Fruit fly (Drosophila melanogaster): ENCODE measurements around the gene CG11035.

CG11035 gene

DNA sequence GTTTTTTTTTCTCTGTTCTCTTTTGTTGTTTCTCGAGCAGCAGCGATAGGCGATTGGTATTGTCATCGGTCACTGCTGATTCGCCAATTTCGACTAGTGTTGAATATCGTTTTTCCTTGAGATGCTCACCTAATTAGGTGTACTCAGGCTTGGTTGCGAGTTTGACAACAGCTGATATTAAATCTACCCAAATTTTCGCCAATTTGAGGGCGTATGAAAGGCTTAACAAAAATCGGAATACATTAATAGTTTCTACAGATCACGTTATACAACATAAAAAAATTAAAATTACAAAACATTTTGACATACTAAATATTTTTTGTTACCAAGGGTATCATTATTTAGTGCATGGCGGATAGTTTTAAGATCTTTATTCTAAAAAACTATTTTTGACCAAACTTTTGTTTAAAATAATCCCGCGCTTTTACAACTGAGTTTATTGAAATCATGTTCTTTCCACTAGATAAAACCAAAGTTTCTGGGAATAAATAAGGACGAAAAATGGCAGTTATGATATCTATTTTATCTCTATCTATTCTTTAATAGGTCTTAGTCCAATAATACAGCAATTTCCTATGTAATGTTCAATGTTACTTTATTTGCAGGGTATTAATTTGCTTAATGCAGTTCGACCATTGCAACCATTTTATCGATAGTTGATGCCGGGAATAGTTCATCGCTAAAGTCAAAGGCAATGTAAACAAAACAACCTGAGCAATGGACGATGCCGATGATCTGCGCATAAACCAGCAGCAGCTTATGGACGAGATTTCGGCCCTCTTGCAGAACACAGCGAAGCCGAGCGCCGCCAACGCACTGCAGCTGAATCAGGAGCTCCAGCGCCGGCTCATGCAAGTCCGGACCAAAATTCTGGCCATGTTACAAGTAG, 19.4 kb downstream of the CG11035 start, which contains the start of the genes CG10435 and Pbp95 (continued):
- TF ChIP-seq hbn (GFP tag; IDR thresholded peaks at IDR 0.05; ENCODE audit: partially characterized antibody) (peak; percentile 75), esg (GFP tag; conservative IDR thresholded peaks at IDR 0.05) (no peak), stwl (tag; optimal IDR thresholded peaks at IDR 0.05) (peak; percentile 13), HmgZ (tag; optimal IDR thresholded peaks at IDR 0.05) (peak; percentile 54), CG4820 (GFP tag; optimal IDR thresholded peaks at IDR 0.05) (peak; percentile 27), D19B (GFP tag; optimal IDR thresholded peaks at IDR 0.05) (peak; percentile 96), crp (GFP tag; optimal IDR thresholded peaks at IDR 0.05) (peak; percentile 35 to 88), CG16813 (GFP tag; IDR thresholded peaks at IDR 0.05; ENCODE audit: partially characterized antibody) (peak; percentile 61), salm (tag; optimal IDR thresholded peaks at IDR 0.05) (no peak), CG10979 (tag; optimal IDR thresholded peaks at IDR 0.05) (peak; percentile 18), Mes4 (GFP tag; optimal IDR thresholded peaks at IDR 0.05) (no peak), H15 (GFP tag; IDR thresholded peaks at IDR 0.05) (peak; percentile 35; the same call in 1 of the 3 replicates), CG15514 (GFP tag; optimal IDR thresholded peaks at IDR 0.05) (peak; percentile 86), CG8290 (GFP tag; optimal IDR thresholded peaks at IDR 0.05) (no peak), CG8290 (tag; optimal IDR thresholded peaks at IDR 0.05) (no peak), CG10543 (GFP tag; optimal IDR thresholded peaks at IDR 0.05) (no peak), gce (GFP tag; IDR thresholded peaks at IDR 0.05) (no peak), Opbp (GFP tag; IDR thresholded peaks at IDR 0.05; ENCODE audit: partially characterized antibody) (peak; percentile 52; the same call in 1 of the 3 replicates), al (GFP tag; IDR thresholded peaks at IDR 0.05) (peak; percentile 53), dm (GFP tag; optimal IDR thresholded peaks at IDR 0.05) (peak; percentile 28), CG5953 (GFP tag; IDR thresholded peaks at IDR 0.05) (0 out of 2 replicates have a peak, but pooled peaks have one; percentile 33), fu2 (GFP tag; optimal IDR thresholded peaks at IDR 0.05) (peak; percentile 40), CG2202 (tag; optimal IDR thresholded peaks at IDR 0.05) (no peak), CG2116 (GFP tag; optimal IDR thresholded peaks at IDR 0.05) (peak; percentile 56), MBD-R2 (GFP tag; IDR thresholded peaks at IDR 0.05) (peak; percentile 79), CG3065 (GFP tag; optimal IDR thresholded peaks at IDR 0.05) (no peak), CG31388 (GFP tag; optimal IDR thresholded peaks at IDR 0.05) (no peak), CG12769 (tag; optimal IDR thresholded peaks at IDR 0.05) (no peak), ken (GFP tag; IDR thresholded peaks at IDR 0.05) (0 out of 3 replicates have a peak, but pooled peaks have one; percentile 34), Ets65A (GFP tag) (peak; percentile 70), Mrtf (GFP tag; IDR thresholded peaks at IDR 0.05) (0 out of 3 replicates have a peak, but pooled peaks have one; percentile 45), MESR4 (GFP tag; optimal IDR thresholded peaks at IDR 0.05) (no peak), CG4730 (GFP tag; IDR thresholded peaks at IDR 0.05) (no peak), fru (optimal IDR thresholded peaks at IDR 0.05) (no peak), Meics (GFP tag; optimal IDR thresholded peaks at IDR 0.05) (no peak), CG30431 (GFP tag; optimal IDR thresholded peaks at IDR 0.05) (peak; percentile 7), fd96Cb (tag; optimal IDR thresholded peaks at IDR 0.05) (peak; percentile 1), prd (optimal IDR thresholded peaks at IDR 0.05) (no peak), prd (GFP tag; IDR thresholded peaks at IDR 0.05) (peak; percentile 39; the same call in 1 of the 3 replicates), CG1832 (GFP tag; optimal IDR thresholded peaks at IDR 0.05) (no peak), Sox102F (GFP tag; optimal IDR thresholded peaks at IDR 0.05) (no peak), sens (GFP tag) (peak; percentile 87), her (GFP tag; optimal IDR thresholded peaks at IDR 0.05) (peak; percentile 45), slp2 (GFP tag; optimal IDR thresholded peaks at IDR 0.05) (no peak), CG34224 (GFP tag; IDR thresholded peaks at IDR 0.05; ENCODE audit: partially characterized antibody) (peak; percentile 64; the same call in 2 of the 3 replicates), gt (GFP tag; IDR thresholded peaks at IDR 0.05) (no peak), ase (GFP tag; IDR thresholded peaks at IDR 0.05) (0 out of 3 replicates have a peak, but pooled peaks have one; percentile 6), Sry-δ (GFP tag; optimal IDR thresholded peaks at IDR 0.05) (peak; percentile 84), tap (tag; optimal IDR thresholded peaks at IDR 0.05) (no peak), Hr39 (optimal IDR thresholded peaks at IDR 0.05) (no peak)
